Fruit fly (Drosophila melanogaster) whole organism, embryonic: ENCODE results near the gene CG13306.

Experiments
- Ada2b ChIP-seq: fragments of 200-800 bp; sonication (Bioruptor generic); IDR thresholded peaks from 2 replicates; pipeline ENCODE4 v1.3.6; 2022; ENCODE audit warnings: missing biosample characterization, missing genetic modification characterization
- Antp ChIP-seq: fragments of 200-800 bp; sonication (Bioruptor generic); optimal IDR thresholded peaks from 3 replicates; lab custom pipeline; 2016; ENCODE audit warnings: missing biosample characterization, missing genetic modification characterization
- Atf-2 ChIP-seq: fragments of 200-800 bp; sonication (Bioruptor generic); optimal IDR thresholded peaks from 2 replicates; lab custom pipeline; 2016; ENCODE audit warnings: missing biosample characterization, missing genetic modification characterization
- BtbVII ChIP-seq: fragments of 200-800 bp; sonication (Bioruptor generic); optimal IDR thresholded peaks from 3 replicates; lab custom pipeline; 2017; ENCODE audit warnings: missing biosample characterization, mild to moderate bottlenecking, missing genetic modification characterization
- CG10267 ChIP-seq: fragments of 200-800 bp; sonication (Bioruptor generic); optimal IDR thresholded peaks from 2 replicates; lab custom pipeline; 2018; ENCODE audit warnings: missing biosample characterization, mild to moderate bottlenecking, missing genetic modification characterization, moderate library complexity
- CG10543 ChIP-seq: fragments of 200-800 bp; sonication (Bioruptor generic); optimal IDR thresholded peaks from 3 replicates; lab custom pipeline; 2017; ENCODE audit warnings: missing biosample characterization, mild to moderate bottlenecking, missing genetic modification characterization, moderate library complexity
- CG11456 ChIP-seq: fragments of 200-800 bp; sonication (Bioruptor generic); IDR thresholded peaks from 3 replicates; pipeline ENCODE4 v1.3.6; 2022; ENCODE audit warnings: missing biosample characterization, missing genetic modification characterization
- CG13624 ChIP-seq: fragments of 200-800 bp; sonication (Bioruptor generic); optimal IDR thresholded peaks from 2 replicates; lab custom pipeline; 2016; ENCODE audit warnings: missing biosample characterization, missing genetic modification characterization
- CG13775 ChIP-seq: fragments of 200-800 bp; sonication (Bioruptor generic); optimal IDR thresholded peaks from 3 replicates; lab custom pipeline; 2017; ENCODE audit warnings: missing biosample characterization, mild to moderate bottlenecking, missing genetic modification characterization
- CG14050 ChIP-seq: fragments of 200-800 bp; sonication (Bioruptor generic); IDR thresholded peaks from 3 replicates; pipeline ENCODE4 v1.3.6; 2022; ENCODE audit warnings: missing biosample characterization, missing genetic modification characterization
- CG17361 ChIP-seq: fragments of 200-800 bp; sonication (Bioruptor generic); IDR thresholded peaks from 3 replicates; pipeline ENCODE4 v1.3.6; 2022; ENCODE audit warnings: missing biosample characterization, missing genetic modification characterization
- CG17568 ChIP-seq: fragments of 200-800 bp; sonication (Bioruptor generic); optimal IDR thresholded peaks from 2 replicates; lab custom pipeline; 2018; ENCODE audit warnings: missing biosample characterization, mild to moderate bottlenecking, missing genetic modification characterization, moderate library complexity
- CG30020 ChIP-seq: fragments of 200-800 bp; optimal IDR thresholded peaks from 2 replicates; lab custom pipeline; 2019; ENCODE audit warnings: missing biosample characterization, mild to moderate bottlenecking, missing genetic modification characterization, moderate library complexity
- CG31388 ChIP-seq: fragments of 200-800 bp; sonication (Bioruptor generic); optimal IDR thresholded peaks from 2 replicates; lab custom pipeline; 2016; ENCODE audit warnings: missing biosample characterization, missing genetic modification characterization
- CG32532 ChIP-seq: fragments of 200-800 bp; sonication (Bioruptor generic); IDR thresholded peaks from 2 replicates; pipeline ENCODE4 v1.3.6; 2022; ENCODE audit warnings: missing biosample characterization, missing genetic modification characterization
- CG34422 ChIP-seq: fragments of 200-800 bp; sonication (Bioruptor generic); IDR thresholded peaks from 3 replicates; pipeline ENCODE4 v1.3.6; 2022; ENCODE audit warnings: missing biosample characterization, missing genetic modification characterization
- CG4730 ChIP-seq: fragments of 200-800 bp; sonication (Bioruptor generic); IDR thresholded peaks from 2 replicates; pipeline ENCODE4 v1.3.6; 2022; ENCODE audit warnings: missing biosample characterization, missing genetic modification characterization
- CG4854 ChIP-seq: fragments of 200-800 bp; sonication (Bioruptor generic); optimal IDR thresholded peaks from 2 replicates; lab custom pipeline; 2016; ENCODE audit warnings: missing biosample characterization, missing genetic modification characterization, inconsistent platforms
- CG7271 ChIP-seq: fragments of 200-800 bp; sonication (Bioruptor generic); optimal IDR thresholded peaks from 2 replicates; lab custom pipeline; 2018; ENCODE audit warnings: missing biosample characterization, mild to moderate bottlenecking, missing genetic modification characterization, moderate library complexity
- CG7786 ChIP-seq: fragments of 200-800 bp; sonication (Bioruptor generic); optimal IDR thresholded peaks from 2 replicates; lab custom pipeline; 2016; ENCODE audit warnings: missing biosample characterization, missing genetic modification characterization
- CTCF ChIP-seq: fragments of 200-800 bp; sonication (Bioruptor generic); optimal IDR thresholded peaks from 2 replicates; lab custom pipeline; 2017; ENCODE audit warnings: missing biosample characterization, mild to moderate bottlenecking, missing genetic modification characterization, moderate library complexity
- D19A ChIP-seq: fragments of 200-800 bp; optimal IDR thresholded peaks from 3 replicates; lab custom pipeline; 2019; ENCODE audit warnings: missing biosample characterization, mild to moderate bottlenecking, missing genetic modification characterization, moderate library complexity
- Dip3 ChIP-seq: fragments of 200-800 bp; sonication (Bioruptor generic); optimal IDR thresholded peaks from 3 replicates; lab custom pipeline; 2016; ENCODE audit warnings: missing biosample characterization, missing genetic modification characterization
- Drgx ChIP-seq: fragments of 200-800 bp; sonication (Bioruptor generic); IDR thresholded peaks from 2 replicates; pipeline ENCODE4 v1.3.6; 2022; ENCODE audit warnings: missing biosample characterization, missing genetic modification characterization
- Eip74EF ChIP-seq, 2 experiments: fragments of 200-800 bp in 1 of 2; fragments of >200 bp in 1 of 2; sonication (Bioruptor generic) in 1 of 2; optimal IDR thresholded peaks; 2 replicates each; lab custom pipeline; 2017 to 2019; ENCODE audit warnings: missing biosample characterization in 2 of 2, missing genetic modification characterization in 2 of 2, mild to moderate bottlenecking in 1 of 2, moderate library complexity in 1 of 2
- Fer2 ChIP-seq: fragments of 200-800 bp; sonication (Bioruptor generic); optimal IDR thresholded peaks from 2 replicates; lab custom pipeline; 2018; ENCODE audit warnings: missing biosample characterization, mild to moderate bottlenecking, missing genetic modification characterization, moderate library complexity
- Fer3 ChIP-seq: fragments of 200-800 bp; sonication (Bioruptor generic); optimal IDR thresholded peaks from 2 replicates; lab custom pipeline; 2018; ENCODE audit warnings: missing biosample characterization, mild to moderate bottlenecking, missing genetic modification characterization, moderate library complexity
- HLH54F ChIP-seq: fragments of 200-800 bp; sonication (Bioruptor generic); optimal IDR thresholded peaks from 3 replicates; lab custom pipeline; 2016; ENCODE audit warnings: missing biosample characterization, missing genetic modification characterization
- Hand ChIP-seq: fragments of 200-800 bp; sonication (Bioruptor generic); optimal IDR thresholded peaks from 2 replicates; lab custom pipeline; 2017; ENCODE audit warnings: mild to moderate bottlenecking, missing biosample characterization, missing genetic modification reagents, missing genetic modification characterization
- HmgZ ChIP-seq: fragments of 200-800 bp; sonication (Bioruptor generic); optimal IDR thresholded peaks from 2 replicates; lab custom pipeline; 2018; ENCODE audit warnings: missing biosample characterization, mild to moderate bottlenecking, missing genetic modification characterization
- Optix ChIP-seq: fragments of 200-800 bp; sonication (Bioruptor generic); IDR thresholded peaks from 3 replicates; pipeline ENCODE4 v1.3.6; 2022; ENCODE audit warnings: missing biosample characterization, missing genetic modification characterization
- Ravus ChIP-seq: fragments of 200-800 bp; sonication (Bioruptor generic); IDR thresholded peaks from 2 replicates; pipeline ENCODE4 v1.3.6; 2022; ENCODE audit warnings: missing biosample characterization, missing genetic modification characterization
- az2 ChIP-seq: fragments of 200-800 bp; sonication (Bioruptor generic); optimal IDR thresholded peaks from 3 replicates; lab custom pipeline; 2016; ENCODE audit warnings: missing biosample characterization, missing genetic modification characterization
- cad ChIP-seq: fragments of >200 bp; optimal IDR thresholded peaks from 2 replicates; lab custom pipeline; 2017; ENCODE audit warnings: missing biosample characterization, missing genetic modification characterization
- dpn ChIP-seq, 2 experiments: fragments of 200-800 bp; sonication (Bioruptor generic); optimal IDR thresholded peaks; 3 replicates each; lab custom pipeline; 2016; ENCODE audit warnings: missing biosample characterization in 2 of 2, missing genetic modification characterization in 2 of 2
- ems ChIP-seq: fragments of 200-800 bp; sonication (Bioruptor generic); optimal IDR thresholded peaks from 3 replicates; lab custom pipeline; 2016; ENCODE audit warnings: missing biosample characterization, missing genetic modification characterization
- gro ChIP-seq: fragments of 200-800 bp; sonication (Bioruptor generic); optimal IDR thresholded peaks from 2 replicates; lab custom pipeline; 2016; ENCODE audit warnings: missing biosample characterization, missing genetic modification characterization
- gt ChIP-seq: fragments of 200-800 bp; sonication (Bioruptor generic); IDR thresholded peaks from 2 replicates; pipeline ENCODE4 v1.3.6; 2022; ENCODE audit warnings: missing biosample characterization, missing genetic modification characterization
- luna ChIP-seq: fragments of 200-800 bp; sonication (Bioruptor generic); optimal IDR thresholded peaks from 2 replicates; lab custom pipeline; 2016; ENCODE audit warnings: missing biosample characterization, missing genetic modification characterization
- p53 ChIP-seq: fragments of 200-800 bp; sonication (Bioruptor generic); optimal IDR thresholded peaks from 2 replicates; lab custom pipeline; 2016; ENCODE audit warnings: missing biosample characterization, missing genetic modification characterization
- pho ChIP-seq: fragments of 200-800 bp; sonication (Bioruptor generic); optimal IDR thresholded peaks from 2 replicates; lab custom pipeline; 2016; ENCODE audit warnings: missing biosample characterization, missing genetic modification characterization
- phol ChIP-seq: fragments of 200-800 bp; sonication (Bioruptor generic); optimal IDR thresholded peaks from 3 replicates; lab custom pipeline; 2018; ENCODE audit warnings: missing biosample characterization, mild to moderate bottlenecking, missing genetic modification characterization, moderate library complexity
- psq ChIP-seq: fragments of 200-800 bp; sonication (Bioruptor generic); optimal IDR thresholded peaks from 2 replicates; lab custom pipeline; 2017; ENCODE audit warnings: missing biosample characterization, missing genetic modification characterization
- sc ChIP-seq, 3 experiments: fragments of >200 bp in 2 of 3; fragments of 200-800 bp in 1 of 3; sonication (Bioruptor generic) in 1 of 3; optimal IDR thresholded peaks; 2 replicates in 2 of 3; 3 replicates in 1 of 3; lab custom pipeline; 2017; ENCODE audit warnings: mild to moderate bottlenecking in 1 of 3, missing biosample characterization in 1 of 3, missing genetic modification characterization in 1 of 3, missing genetic modification reagents in 1 of 3
- sisA ChIP-seq: fragments of 200-800 bp; sonication (Bioruptor generic); IDR thresholded peaks from 2 replicates; pipeline ENCODE4 v1.3.6; 2022; ENCODE audit warnings: missing biosample characterization, missing genetic modification characterization
- so ChIP-seq: fragments of 200-800 bp; sonication (Bioruptor generic); IDR thresholded peaks from 3 replicates; pipeline ENCODE4 v1.3.6; 2022; ENCODE audit warnings: missing biosample characterization, missing genetic modification characterization
- tap ChIP-seq: fragments of 200-800 bp; optimal IDR thresholded peaks from 3 replicates; lab custom pipeline; 2019; ENCODE audit warnings: missing biosample characterization, mild to moderate bottlenecking, missing genetic modification characterization, moderate library complexity
- unc-4 ChIP-seq: fragments of 200-800 bp; sonication (Bioruptor generic); IDR thresholded peaks from 2 replicates; pipeline ENCODE4 v1.3.6; 2022; ENCODE audit warnings: missing biosample characterization, missing genetic modification characterization; ENCODE audit not compliant: partially characterized antibody
- usp ChIP-seq: fragments of >200 bp; optimal IDR thresholded peaks from 2 replicates; lab custom pipeline; 2017; ENCODE audit warnings: missing biosample characterization, missing genetic modification characterization
- zen ChIP-seq: fragments of 200-800 bp; sonication (Bioruptor generic); optimal IDR thresholded peaks from 3 replicates; lab custom pipeline; 2018; ENCODE audit warnings: missing biosample characterization, mild to moderate bottlenecking, missing genetic modification characterization, moderate library complexity

CG13306 gene

DNA sequence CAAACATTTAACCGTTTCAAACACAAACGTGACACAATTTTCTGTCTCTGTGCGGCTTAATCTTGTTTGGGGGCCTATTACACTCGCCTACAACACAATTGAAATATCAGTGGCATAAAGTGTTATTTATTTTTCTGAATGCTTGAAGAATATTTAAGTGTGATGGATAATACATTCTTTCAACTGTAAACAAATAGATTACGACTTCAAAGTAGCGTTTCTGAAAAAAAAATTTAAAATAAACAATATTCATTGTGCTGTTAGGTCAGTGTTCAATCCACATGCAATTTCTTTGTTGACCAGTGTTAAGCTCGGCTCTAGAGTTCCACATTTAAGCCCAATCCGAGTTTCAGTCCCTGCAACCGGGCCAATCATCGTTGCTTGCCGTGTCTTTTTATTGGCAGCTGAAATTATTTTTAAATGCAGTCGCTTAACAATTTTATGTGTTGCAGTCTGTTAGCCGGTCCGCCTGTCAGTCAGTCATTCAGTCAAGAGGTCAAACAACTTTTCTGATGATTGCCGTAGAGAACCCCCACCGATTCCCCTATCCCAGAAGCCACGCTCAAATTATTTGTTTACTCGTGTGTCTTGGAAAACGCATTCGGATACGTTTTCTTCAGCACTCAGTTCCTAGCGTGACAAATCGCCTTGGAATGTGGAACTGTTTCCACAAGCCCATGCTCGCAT, 23.6 kb upstream of the CG13306 start (continued):
- TF ChIP-seq CG13624 (GFP tag; lab: Kevin White, UChicago) (peak; percentile 42), so (peak; percentile 82; the same call in 2 of the 3 replicates), CG17568 (GFP tag; lab: Kevin White, UChicago) (peak; percentile 68), phol (tag; lab: Kevin White, UChicago) (peak; percentile 79), sc (optimal IDR thresholded peaks at IDR 0.05; lab: Kevin White, UChicago) (no peak), sc (GFP tag; optimal IDR thresholded peaks at IDR 0.05; lab: Kevin White, UChicago) (peak; percentile 66), dpn (GFP tag; optimal IDR thresholded peaks at IDR 0.05; lab: Kevin White, UChicago) (peak; percentile 4 to 77), HmgZ (tag; lab: Kevin White, UChicago) (peak; percentile 15), Optix (no peak; the same call in 2 of the 3 replicates), p53 (GFP tag; lab: Kevin White, UChicago) (no peak), CG10267 (tag; lab: Kevin White, UChicago) (peak; percentile 83), usp (GFP tag; lab: Kevin White, UChicago) (no peak), Fer3 (tag; lab: Kevin White, UChicago) (peak; percentile 55), unc-4 (GFP tag; lab: Robert Waterston, UW) (no peak), pho (GFP tag; lab: Kevin White, UChicago) (no peak), ems (GFP tag; lab: Kevin White, UChicago) (no peak), sisA (peak; percentile 57; the same call in 1 of the 2 replicates), Hand (GFP tag; lab: Kevin White, UChicago) (no peak), CG4730 (GFP tag; lab: Robert Waterston, UW) (peak; percentile 48; the same call in 1 of the 2 replicates), Ada2b (GFP tag; lab: Robert Waterston, UW) (peak; percentile 66), cad (no peak), CG31388 (GFP tag; lab: Kevin White, UChicago) (no peak), CG7786 (GFP tag; lab: Kevin White, UChicago) (peak; percentile 38), Atf-2 (GFP tag; lab: Kevin White, UChicago) (peak; percentile 53), az2 (GFP tag; lab: Kevin White, UChicago) (peak; percentile 72), CG7271 (tag; lab: Kevin White, UChicago) (peak; percentile 33), Eip74EF (GFP tag; optimal IDR thresholded peaks at IDR 0.05; lab: Kevin White, UChicago) (peak in 1 of 2 experiments; percentile 77), Fer2 (tag; lab: Kevin White, UChicago) (peak; percentile 26), Antp (GFP tag; lab: Kevin White, UChicago) (no peak), zen (tag; lab: Kevin White, UChicago) (no peak), Dip3 (GFP tag; lab: Kevin White, UChicago) (peak; percentile 23), CG11456 (0 out of 3 replicates have a peak, but pooled peaks have one; percentile 42), Drgx (GFP tag; lab: Robert Waterston, UW) (peak; percentile 76), D19A (tag; lab: Kevin White, UChicago) (peak; percentile 70), CG32532 (GFP tag; lab: Robert Waterston, UW) (0 out of 2 replicates have a peak, but pooled peaks have one; percentile 16), CG10543 (GFP tag; lab: Kevin White, UChicago) (peak; percentile 14), CG4854 (GFP tag; lab: Kevin White, UChicago) (peak; percentile 38), psq (GFP tag; lab: Kevin White, UChicago) (no peak), Ravus (GFP tag; lab: Robert Waterston, UW) (no peak), CG17361 (GFP tag; lab: Robert Waterston, UW) (peak; percentile 86), tap (tag; lab: Kevin White, UChicago) (peak; percentile 67), BtbVII (no peak), luna (no peak), CTCF (GFP tag; lab: Kevin White, UChicago) (no peak), gro (no peak), gt (GFP tag; lab: Robert Waterston, UW) (no peak), CG34422 (peak; percentile 70), CG30020 (tag; lab: Kevin White, UChicago) (no peak), CG14050 (GFP tag; lab: Robert Waterston, UW) (peak; percentile 59), CG13775 (peak; percentile 57), HLH54F (no peak)
